Fruit fly (Drosophila melanogaster) whole organism, prepupa: ENCODE data around the gene sls.

ENCODE experiments used
- Blimp-1 ChIP-seq: fragments of 200-800 bp; sonication (Bioruptor generic); optimal IDR thresholded peaks from 3 replicates; lab custom pipeline; 2017; ENCODE audit warnings: missing biosample characterization, missing genetic modification characterization, mild to moderate bottlenecking, moderate library complexity, missing genetic modification reagents
- CG10631 ChIP-seq: fragments of 200-800 bp; sonication (Bioruptor generic); optimal IDR thresholded peaks from 2 replicates; lab custom pipeline; 2016; ENCODE audit warnings: missing biosample characterization, missing genetic modification characterization
- CG11762 ChIP-seq: fragments of 200-800 bp; sonication (Bioruptor generic); optimal IDR thresholded peaks from 3 replicates; lab custom pipeline; 2016; ENCODE audit warnings: missing biosample characterization, missing genetic modification characterization; ENCODE audit not compliant: insufficient read depth
- CG15336 ChIP-seq: fragments of 200-800 bp; sonication (Bioruptor generic); IDR thresholded peaks from 2 replicates; pipeline ENCODE4 v1.3.6; 2022; ENCODE audit warnings: missing biosample characterization, missing genetic modification characterization
- CG1621 ChIP-seq: fragments of 200-800 bp; sonication (Bioruptor generic); optimal IDR thresholded peaks from 3 replicates; lab custom pipeline; 2018; ENCODE audit warnings: missing biosample characterization, mild to moderate bottlenecking, missing genetic modification characterization
- CG16779 ChIP-seq: fragments of 200-800 bp; sonication (Bioruptor generic); optimal IDR thresholded peaks from 3 replicates; lab custom pipeline; 2017; ENCODE audit warnings: missing biosample characterization, mild to moderate bottlenecking, missing genetic modification characterization
- CG3032 ChIP-seq: fragments of 200-800 bp; optimal IDR thresholded peaks from 2 replicates; lab custom pipeline; 2019; ENCODE audit warnings: missing biosample characterization, mild to moderate bottlenecking, missing genetic modification characterization, moderate library complexity
- CG31627 ChIP-seq: fragments of 200-800 bp; sonication (Bioruptor generic); optimal IDR thresholded peaks from 3 replicates; lab custom pipeline; 2016; ENCODE audit warnings: missing biosample characterization, missing genetic modification characterization
- CG32006 ChIP-seq: fragments of 200-800 bp; sonication (Bioruptor generic); optimal IDR thresholded peaks from 3 replicates; lab custom pipeline; 2017; ENCODE audit warnings: missing biosample characterization, mild to moderate bottlenecking, missing genetic modification characterization
- CG34406 ChIP-seq: fragments of 200-800 bp; sonication (Bioruptor generic); optimal IDR thresholded peaks from 3 replicates; lab custom pipeline; 2016; ENCODE audit warnings: missing biosample characterization, missing genetic modification characterization
- CG4318 ChIP-seq: fragments of 200-800 bp; sonication (Bioruptor generic); optimal IDR thresholded peaks from 3 replicates; lab custom pipeline; 2017; ENCODE audit warnings: missing biosample characterization, mild to moderate bottlenecking, missing genetic modification characterization
- CG6163 ChIP-seq: fragments of 200-800 bp; sonication (Bioruptor generic); IDR thresholded peaks from 3 replicates; pipeline ENCODE4 v1.3.6; 2022; ENCODE audit warnings: missing biosample characterization, missing genetic modification characterization
- CG6792 ChIP-seq: fragments of 200-800 bp; sonication (Bioruptor generic); optimal IDR thresholded peaks from 3 replicates; lab custom pipeline; 2016; ENCODE audit warnings: missing biosample characterization, missing genetic modification characterization
- CG6808 ChIP-seq: fragments of 200-800 bp; sonication (Bioruptor generic); optimal IDR thresholded peaks from 3 replicates; lab custom pipeline; 2017; ENCODE audit warnings: missing biosample characterization, missing genetic modification characterization, mild to moderate bottlenecking, moderate library complexity, missing genetic modification reagents
- CG6854 ChIP-seq: fragments of 200-800 bp; sonication (Bioruptor generic); optimal IDR thresholded peaks from 2 replicates; lab custom pipeline; 2017; ENCODE audit warnings: missing biosample characterization, mild to moderate bottlenecking, missing genetic modification characterization
- CG7368 ChIP-seq: fragments of 200-800 bp; sonication (Bioruptor generic); optimal IDR thresholded peaks from 3 replicates; lab custom pipeline; 2016; ENCODE audit warnings: missing biosample characterization, missing genetic modification characterization
- CG8319 ChIP-seq: fragments of 200-800 bp; sonication (Bioruptor generic); optimal IDR thresholded peaks from 3 replicates; lab custom pipeline; 2016; ENCODE audit warnings: missing biosample characterization, missing genetic modification characterization
- CG8632 ChIP-seq: fragments of 200-800 bp; sonication (Bioruptor generic); optimal IDR thresholded peaks from 3 replicates; lab custom pipeline; 2016; ENCODE audit warnings: missing biosample characterization, missing genetic modification characterization
- CG9139 ChIP-seq: fragments of 200-800 bp; sonication (Bioruptor generic); optimal IDR thresholded peaks from 3 replicates; lab custom pipeline; 2017; ENCODE audit warnings: missing biosample characterization, mild to moderate bottlenecking, missing genetic modification characterization
- Eip78C ChIP-seq: fragments of 200-800 bp; sonication (Bioruptor generic); peaks from one replicate; lab custom pipeline; 2016; ENCODE audit warnings: missing biosample characterization, missing genetic modification characterization
- Eip93F ChIP-seq: fragments of 200-800 bp; sonication (Bioruptor generic); optimal IDR thresholded peaks from 2 replicates; lab custom pipeline; 2016; ENCODE audit warnings: missing biosample characterization, mild to moderate bottlenecking, missing genetic modification characterization
- Ets21C ChIP-seq: fragments of 200-800 bp; sonication (Bioruptor generic); optimal IDR thresholded peaks from 3 replicates; lab custom pipeline; 2016; ENCODE audit warnings: missing biosample characterization, missing genetic modification characterization
- Ets96B ChIP-seq: fragments of 200-800 bp; optimal IDR thresholded peaks from 2 replicates; lab custom pipeline; 2019; ENCODE audit warnings: missing biosample characterization, mild to moderate bottlenecking, missing genetic modification characterization, moderate library complexity
- Gug ChIP-seq: fragments of 200-800 bp; sonication (Bioruptor generic); IDR thresholded peaks from 2 replicates; pipeline ENCODE4 v1.3.6; 2022; ENCODE audit warnings: missing biosample characterization, missing genetic modification characterization
- Hr38 ChIP-seq: sonication (Bioruptor generic); optimal IDR thresholded peaks from 2 replicates; lab custom pipeline; 2016; ENCODE audit warnings: missing biosample characterization, missing genetic modification characterization
- Hr39 ChIP-seq: fragments of 200-800 bp; sonication (Bioruptor generic); optimal IDR thresholded peaks from 2 replicates; lab custom pipeline; 2016; ENCODE audit warnings: missing biosample characterization, missing genetic modification characterization
- Hr4 ChIP-seq: fragments of 200-800 bp; sonication (Bioruptor generic); optimal IDR thresholded peaks from 3 replicates; lab custom pipeline; 2016; ENCODE audit warnings: missing biosample characterization, missing genetic modification characterization
- Lpt ChIP-seq: fragments of 200-800 bp; sonication (Bioruptor generic); optimal IDR thresholded peaks from 3 replicates; lab custom pipeline; 2016; ENCODE audit warnings: missing biosample characterization, missing genetic modification characterization
- OdsH ChIP-seq: fragments of 200-800 bp; sonication (Bioruptor generic); optimal IDR thresholded peaks from 3 replicates; lab custom pipeline; 2016; ENCODE audit warnings: missing biosample characterization, missing genetic modification characterization
- Smox ChIP-seq: fragments of 200-800 bp; sonication (Bioruptor generic); optimal IDR thresholded peaks from 3 replicates; lab custom pipeline; 2016; ENCODE audit warnings: missing biosample characterization, missing genetic modification characterization
- Sox102F ChIP-seq: fragments of 200-800 bp; sonication (Bioruptor generic); optimal IDR thresholded peaks from 2 replicates; lab custom pipeline; 2016; ENCODE audit warnings: missing biosample characterization, mild to moderate bottlenecking, missing genetic modification characterization
- Sox14 ChIP-seq: fragments of 200-800 bp; sonication (Bioruptor generic); optimal IDR thresholded peaks from 3 replicates; lab custom pipeline; 2016; ENCODE audit warnings: missing biosample characterization, missing genetic modification characterization
- achi ChIP-seq: fragments of 200-800 bp; sonication (Bioruptor generic); optimal IDR thresholded peaks from 3 replicates; lab custom pipeline; 2016; ENCODE audit warnings: missing biosample characterization, missing genetic modification characterization
- cyc ChIP-seq: fragments of 200-800 bp; sonication (Bioruptor generic); optimal IDR thresholded peaks from 3 replicates; lab custom pipeline; 2016; ENCODE audit warnings: missing biosample characterization, missing genetic modification characterization
- dac ChIP-seq: fragments of 200-800 bp; sonication (Bioruptor generic); optimal IDR thresholded peaks from 2 replicates; lab custom pipeline; 2017; ENCODE audit warnings: missing biosample characterization, mild to moderate bottlenecking, missing genetic modification characterization
- dsx ChIP-seq: fragments of 200-800 bp; optimal IDR thresholded peaks from 3 replicates; lab custom pipeline; 2019; ENCODE audit warnings: missing biosample characterization, mild to moderate bottlenecking, missing genetic modification characterization, moderate library complexity; ENCODE audit not compliant: poor library complexity, severe bottlenecking
- eg ChIP-seq: fragments of 200-800 bp; sonication (Bioruptor generic); IDR thresholded peaks from 3 replicates; pipeline ENCODE4 v1.3.6; 2022; ENCODE audit warnings: missing biosample characterization, missing genetic modification characterization
- esn ChIP-seq: fragments of 200-800 bp; sonication (Bioruptor generic); optimal IDR thresholded peaks from 2 replicates; lab custom pipeline; 2016; ENCODE audit warnings: missing biosample characterization, mild to moderate bottlenecking, missing genetic modification characterization, moderate library complexity
- fd85E ChIP-seq: fragments of 200-800 bp; sonication (Bioruptor generic); optimal IDR thresholded peaks from 3 replicates; lab custom pipeline; 2016; ENCODE audit warnings: missing biosample characterization, missing genetic modification characterization
- fkh ChIP-seq: fragments of 200-800 bp; sonication (Bioruptor generic); optimal IDR thresholded peaks from 3 replicates; lab custom pipeline; 2017; ENCODE audit warnings: missing biosample characterization, mild to moderate bottlenecking, missing genetic modification characterization, moderate library complexity
- lz ChIP-seq: fragments of 200-800 bp; sonication (Bioruptor generic); optimal IDR thresholded peaks from 3 replicates; lab custom pipeline; 2016; ENCODE audit warnings: missing biosample characterization, missing genetic modification characterization
- net ChIP-seq: fragments of 200-800 bp; sonication (Bioruptor generic); optimal IDR thresholded peaks from 3 replicates; lab custom pipeline; 2016; ENCODE audit warnings: missing biosample characterization, missing genetic modification characterization
- pdm3 ChIP-seq: fragments of 200-800 bp; sonication (Bioruptor generic); optimal IDR thresholded peaks from 3 replicates; lab custom pipeline; 2016; ENCODE audit warnings: missing biosample characterization, missing genetic modification characterization
- salr ChIP-seq, 2 experiments: fragments of 200-800 bp; sonication (Bioruptor generic); optimal IDR thresholded peaks; 3 replicates each; lab custom pipeline; 2016 to 2018; ENCODE audit warnings: missing biosample characterization in 2 of 2, missing genetic modification characterization in 2 of 2, mild to moderate bottlenecking in 1 of 2
- spab ChIP-seq: fragments of 200-800 bp; sonication (Bioruptor generic); optimal IDR thresholded peaks from 2 replicates; lab custom pipeline; 2017; ENCODE audit warnings: missing biosample characterization, mild to moderate bottlenecking, missing genetic modification characterization, missing genetic modification reagents
- ss ChIP-seq, 2 experiments: fragments of 200-800 bp; sonication (Bioruptor generic); optimal IDR thresholded peaks; 2 replicates in 1 of 2; 3 replicates in 1 of 2; lab custom pipeline; 2017 to 2018; ENCODE audit warnings: mild to moderate bottlenecking in 2 of 2, missing biosample characterization in 2 of 2, missing genetic modification characterization in 2 of 2, moderate library complexity in 1 of 2
- topi ChIP-seq: fragments of 200-800 bp; sonication (Bioruptor generic); optimal IDR thresholded peaks from 3 replicates; lab custom pipeline; 2016; ENCODE audit warnings: missing biosample characterization, missing genetic modification characterization
- vri ChIP-seq: fragments of 200-800 bp; sonication (Bioruptor generic); optimal IDR thresholded peaks from 3 replicates; lab custom pipeline; 2016; ENCODE audit warnings: missing biosample characterization, mild to moderate bottlenecking, missing genetic modification characterization

The sls gene

dm6 chr3L:2162623-2163022 is 47.2 kb upstream of the sls start (continued):
- peak; percentile 60; the same call in 2 of the 3 replicates for TF ChIP-seq eg
- no peak for TF ChIP-seq pdm3 (GFP tag; lab: Kevin White, UChicago)
- TF ChIP-seq topi (GFP tag; lab: Kevin White, UChicago): no peak
- peak; percentile 60 for TF ChIP-seq Eip78C (GFP tag; lab: Kevin White, UChicago)
- no peak for TF ChIP-seq Lpt
- no peak for TF ChIP-seq esn (GFP tag; lab: Kevin White, UChicago)
- no peak for TF ChIP-seq CG11762 (GFP tag; lab: Kevin White, UChicago)
- TF ChIP-seq Sox14 (GFP tag; lab: Kevin White, UChicago): no peak
- peak; percentile 35 for TF ChIP-seq CG10631 (GFP tag; lab: Kevin White, UChicago)
- peak; percentile 67 for TF ChIP-seq CG32006 (GFP tag; lab: Kevin White, UChicago)
- peak; percentile 77 for TF ChIP-seq CG15336 (GFP tag; lab: Robert Waterston, UW)
- TF ChIP-seq dsx (GFP tag; lab: Kevin White, UChicago): no peak
- TF ChIP-seq Smox (GFP tag; lab: Kevin White, UChicago): no peak
- TF ChIP-seq fd85E (GFP tag; lab: Kevin White, UChicago): no peak
- no peak for TF ChIP-seq CG9139 (GFP tag; lab: Kevin White, UChicago)
- TF ChIP-seq vri (GFP tag; lab: Kevin White, UChicago): no peak
- TF ChIP-seq Ets96B (tag; lab: Kevin White, UChicago): peak; percentile 14
- TF ChIP-seq Hr4: peak; percentile 7
- TF ChIP-seq CG6163: peak; percentile 69; the same call in 2 of the 3 replicates
- no peak for TF ChIP-seq CG6792 (GFP tag; lab: Kevin White, UChicago)

dm6 chr3L:2162019-2162418 is 46.6 kb upstream of the sls start:
- TF ChIP-seq CG6808 (GFP tag; lab: Kevin White, UChicago): peak; percentile 72
- peak; percentile 34 for TF ChIP-seq Hr38 (GFP tag; lab: Kevin White, UChicago)
- TF ChIP-seq Ets96B (tag; lab: Kevin White, UChicago): peak; percentile 77
- TF ChIP-seq eg: peak; percentile 97
- peak; percentile 91 for TF ChIP-seq Hr4
- TF ChIP-seq ss (GFP tag; optimal IDR thresholded peaks at IDR 0.05; lab: Kevin White, UChicago): peak; percentile 49 to 61
- peak; percentile 76 for TF ChIP-seq CG31627 (GFP tag; lab: Kevin White, UChicago)
- TF ChIP-seq pdm3 (GFP tag; lab: Kevin White, UChicago): peak; percentile 86
- peak; percentile 91 for TF ChIP-seq Gug (GFP tag; lab: Robert Waterston, UW)
- peak; percentile 73 for TF ChIP-seq net
- TF ChIP-seq CG10631 (GFP tag; lab: Kevin White, UChicago): peak; percentile 78
- peak; percentile 86 for TF ChIP-seq CG7368
- peak; percentile 62 for TF ChIP-seq CG6854 (GFP tag; lab: Kevin White, UChicago)
- TF ChIP-seq Hr39 (GFP tag; lab: Kevin White, UChicago): peak; percentile 81
- TF ChIP-seq Smox (GFP tag; lab: Kevin White, UChicago): peak; percentile 74
- peak; percentile 54 for TF ChIP-seq CG34406 (GFP tag; lab: Kevin White, UChicago)
- TF ChIP-seq fd85E (GFP tag; lab: Kevin White, UChicago): peak; percentile 69
- peak; percentile 78 for TF ChIP-seq dac (GFP tag; lab: Kevin White, UChicago)
- peak; percentile 78 for TF ChIP-seq CG3032
- peak; percentile 63 for TF ChIP-seq CG16779 (tag; lab: Kevin White, UChicago)
- peak; percentile 1 to 81 for TF ChIP-seq salr (GFP tag; optimal IDR thresholded peaks at IDR 0.05; lab: Kevin White, UChicago)
- TF ChIP-seq CG1621 (tag; lab: Kevin White, UChicago): peak; percentile 22
- TF ChIP-seq CG8632 (GFP tag; lab: Kevin White, UChicago): peak; percentile 39
- peak; percentile 54 for TF ChIP-seq CG8319 (GFP tag; lab: Kevin White, UChicago)
- TF ChIP-seq CG9139 (GFP tag; lab: Kevin White, UChicago): peak; percentile 44
- TF ChIP-seq spab: peak; percentile 69
- TF ChIP-seq CG6792 (GFP tag; lab: Kevin White, UChicago): peak; percentile 60
- peak; percentile 81 for TF ChIP-seq Sox14 (GFP tag; lab: Kevin White, UChicago)
- TF ChIP-seq CG4318: peak; percentile 81
- no peak for TF ChIP-seq fkh
- peak; percentile 94 for TF ChIP-seq Eip78C (GFP tag; lab: Kevin White, UChicago)
- TF ChIP-seq achi (GFP tag; lab: Kevin White, UChicago): peak; percentile 82
- peak; percentile 18 for TF ChIP-seq Eip93F (GFP tag; lab: Kevin White, UChicago)
- TF ChIP-seq CG11762 (GFP tag; lab: Kevin White, UChicago): peak; percentile 83
- TF ChIP-seq Sox102F: peak; percentile 73
- peak; percentile 69 for TF ChIP-seq Ets21C (GFP tag; lab: Kevin White, UChicago)
- peak; percentile 92 for TF ChIP-seq cyc
- TF ChIP-seq Blimp-1 (GFP tag; lab: Kevin White, UChicago): peak; percentile 63
- TF ChIP-seq OdsH (GFP tag; lab: Kevin White, UChicago): peak; percentile 84
- peak; percentile 77 for TF ChIP-seq lz (GFP tag; lab: Kevin White, UChicago)
